Worm (Caenorhabditis elegans) whole organism, L1 larva: ENCODE data around the gene srh-47.

Source experiments
- ceh-90 ChIP-seq: sonication (generic microtip); optimal IDR thresholded peaks from 2 replicates; lab custom pipeline; 2016; ENCODE audit warnings: missing genetic modification characterization, missing compliant biosample characterization
- ces-1 ChIP-seq: fragments of 150-350 bp; optimal IDR thresholded peaks from 2 replicates; lab custom pipeline; 2014; ENCODE audit warnings: missing biosample characterization, missing genetic modification reagents, missing genetic modification characterization
- dpl-1 ChIP-seq, 3 experiments: fragments of 150-350 bp in 2 of 3; sonication (generic microtip) in 1 of 3; optimal IDR thresholded peaks; 2 replicates each; lab custom pipeline; 2014 to 2017; ENCODE audit warnings: missing biosample characterization in 3 of 3, missing genetic modification characterization in 3 of 3, missing genetic modification reagents in 3 of 3
- mab-9 ChIP-seq: fragments of 200-800 bp; sonication (Bioruptor generic); IDR thresholded peaks from 2 replicates; pipeline ENCODE4 v1.3.6; 2022; ENCODE audit warnings: missing genetic modification reagents, missing genetic modification characterization, missing compliant biosample characterization
- nhr-12 ChIP-seq: sonication (generic microtip); optimal IDR thresholded peaks from 2 replicates; lab custom pipeline; 2017; ENCODE audit warnings: missing biosample characterization, missing genetic modification characterization
- nhr-237 ChIP-seq: fragments of 150-350 bp; optimal IDR thresholded peaks from 2 replicates; lab custom pipeline; 2014; ENCODE audit warnings: missing biosample characterization, missing genetic modification characterization
- nhr-28 ChIP-seq: fragments of 150-350 bp; optimal IDR thresholded peaks from 2 replicates; lab custom pipeline; 2014; ENCODE audit warnings: missing biosample characterization, missing genetic modification characterization
- nhr-77 ChIP-seq: fragments of 150-350 bp; optimal IDR thresholded peaks from 2 replicates; lab custom pipeline; 2014; ENCODE audit warnings: missing biosample characterization, missing genetic modification characterization
- pag-3 ChIP-seq: sonication (generic microtip); optimal IDR thresholded peaks from 2 replicates; lab custom pipeline; 2017; ENCODE audit warnings: missing genetic modification characterization, mild to moderate bottlenecking, missing compliant biosample characterization, antibody characterized with exemption, borderline replicate concordance; ENCODE audit not compliant: insufficient read depth
- snpc-4 ChIP-seq: fragments of 150-350 bp; optimal IDR thresholded peaks from 2 replicates; lab custom pipeline; 2014; ENCODE audit warnings: missing biosample characterization, missing genetic modification characterization
- sptf-1 ChIP-seq: fragments of 150-350 bp; optimal IDR thresholded peaks from 2 replicates; lab custom pipeline; 2014; ENCODE audit warnings: missing biosample characterization, missing genetic modification characterization
- zag-1 ChIP-seq: fragments of 150-350 bp; optimal IDR thresholded peaks from 2 replicates; lab custom pipeline; 2014; ENCODE audit warnings: missing biosample characterization, missing genetic modification characterization
- ztf-11 ChIP-seq, 2 experiments: sonication (generic microtip); optimal IDR thresholded peaks; 2 replicates each; lab custom pipeline; 2016 to 2017; ENCODE audit warnings: missing genetic modification characterization in 2 of 2, missing biosample characterization in 1 of 2, missing compliant biosample characterization in 1 of 2
- ztf-4 ChIP-seq: fragments of 150-350 bp; optimal IDR thresholded peaks from 2 replicates; lab custom pipeline; 2014; ENCODE audit warnings: missing biosample characterization, missing genetic modification characterization

- TF ChIP-seq nhr-237 (tag; lab: Kevin White, UChicago) (no peak), pag-3 (tag; lab: Kevin White, UChicago) (no peak), ztf-4 (tag; lab: Kevin White, UChicago) (no peak), nhr-77 (tag; lab: Kevin White, UChicago) (no peak), ztf-11 (tag; optimal IDR thresholded peaks at IDR 0.05; lab: Kevin White, UChicago) (no peak), ceh-90 (tag; lab: Kevin White, UChicago) (no peak), dpl-1 (GFP tag; optimal IDR thresholded peaks at IDR 0.05; lab: Kevin White, UChicago) (peak in 1 of 3 experiments; percentile 9), zag-1 (tag; lab: Kevin White, UChicago) (no peak), snpc-4 (no peak), mab-9 (GFP tag; lab: Robert Waterston, UW) (no peak), sptf-1 (tag; lab: Kevin White, UChicago) (no peak), ces-1 (no peak), nhr-28 (tag; lab: Kevin White, UChicago) (no peak), nhr-12 (tag; lab: Kevin White, UChicago) (no peak)
Measured at ce11 chrV:11281414-11282209, 18.8 kb downstream of the srh-47 start.
